Worm (Caenorhabditis elegans): ENCODE measurements around the gene eef-1B.1.

DNA sequence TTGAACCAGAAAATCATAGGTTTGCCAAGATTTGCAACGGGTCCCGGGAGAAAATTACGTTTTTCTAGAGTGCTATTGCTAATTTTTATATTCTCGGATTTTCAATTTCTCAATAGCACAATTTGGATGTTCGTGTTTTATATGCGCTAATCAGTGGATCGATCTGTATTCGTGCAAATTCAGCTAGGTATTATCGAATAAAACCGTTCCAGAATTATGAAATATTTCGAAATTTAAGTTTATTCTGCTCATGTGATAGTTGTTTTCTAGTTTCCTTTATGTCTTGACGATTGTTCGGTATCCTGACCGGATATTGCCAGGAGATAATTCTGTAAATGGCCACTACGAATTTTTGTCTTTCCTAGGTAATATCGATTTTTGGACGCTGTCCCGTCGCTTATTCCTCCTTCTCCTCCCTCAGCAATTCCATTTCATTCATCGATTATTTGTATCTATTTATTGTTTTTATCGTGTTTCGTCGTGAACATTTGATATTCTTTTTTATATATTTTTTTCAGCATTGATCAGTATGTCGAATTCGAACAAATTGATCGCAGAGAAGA, 37.2 kb upstream of the eef-1B.1 start, which contains the start of gene cit-1.2:
- TF ChIP-seq unc-62 (GFP tag; optimal IDR thresholded peaks at IDR 0.05) (no peak), ceh-28 (tag; optimal IDR thresholded peaks at IDR 0.05) (no peak)

Data from whole organism, L3 larva.